Fruit fly (Drosophila melanogaster) ovary, adult (tissue): ENCODE measurements around the gene Acsx1L.

Source experiments
- CG17801 ChIP-seq: fragments of 200-800 bp; optimal IDR thresholded peaks from 2 replicates; lab custom pipeline; 2019; ENCODE audit warnings: missing biosample characterization, mild to moderate bottlenecking, missing genetic modification characterization, moderate library complexity; ENCODE audit not compliant: partially characterized antibody

Gene Acsx1L

dm6 chr3R:19727806-19728205, 45.2 kb downstream of the Acsx1L start:
- no peak for TF ChIP-seq CG17801 (GFP tag; lab: Kevin White, UChicago)

- TF ChIP-seq CG17801 (GFP tag; lab: Kevin White, UChicago): no peak
Measured at dm6 chr3R:19725584-19725983, 47.4 kb downstream of the Acsx1L start.
